Worm (Caenorhabditis elegans) whole organism, L4/young adult: Measurements from ENCODE around the gene srh-115.

Source experiments
- dao-5 ChIP-seq: sonication (generic microtip); optimal IDR thresholded peaks from 2 replicates; lab custom pipeline; 2016; ENCODE audit warnings: missing genotype, missing genetic modification characterization, moderate library complexity, missing compliant biosample characterization
- him-1 ChIP-seq: sonication (generic microtip); optimal IDR thresholded peaks from 2 replicates; lab custom pipeline; 2016; ENCODE audit warnings: missing genotype, missing genetic modification reagents, missing genetic modification characterization, missing compliant biosample characterization

ce11 chrV:17241278-17241661 lies 14.3 kb upstream of the srh-115 start:
- no peak for TF ChIP-seq him-1 (tag; lab: Kevin White, UChicago)
- no peak for TF ChIP-seq dao-5 (tag; lab: Kevin White, UChicago)
